Fruit fly (Drosophila melanogaster): ENCODE measurements around the gene Rox8.

DNA sequence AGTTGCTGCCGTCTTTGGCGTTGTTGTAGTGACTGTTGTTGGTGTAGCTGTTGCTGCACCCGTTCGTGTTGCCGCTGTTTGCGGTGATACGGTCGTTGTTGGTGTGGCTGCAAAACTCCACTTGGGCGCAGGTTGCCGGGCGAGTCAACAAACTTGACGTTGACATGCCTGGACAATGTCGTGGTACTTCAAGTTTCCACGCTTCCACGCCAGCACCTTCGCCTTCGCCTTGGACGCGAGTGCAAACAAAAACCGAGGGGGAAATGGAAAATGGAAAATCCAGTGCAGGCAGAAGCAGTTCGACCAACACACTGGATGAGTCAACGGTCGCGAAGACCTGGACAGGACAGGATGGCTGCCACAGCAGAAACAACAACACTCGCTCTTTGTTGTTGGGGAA, 23.4 kb downstream of the Rox8 start:
- no peak for TF ChIP-seq CG5245 (GFP tag; optimal IDR thresholded peaks at IDR 0.05)
- TF ChIP-seq pan (optimal IDR thresholded peaks at IDR 0.05) = no peak
- no peak for TF ChIP-seq pan (GFP tag; optimal IDR thresholded peaks at IDR 0.05 in 1 of 2, IDR thresholded peaks at IDR 0.05 in 1 of 2)
- no peak for TF ChIP-seq MTF-1 (GFP tag; optimal IDR thresholded peaks at IDR 0.05; ENCODE audit: borderline replicate concordance)
- no peak for TF ChIP-seq CG2116 (GFP tag; optimal IDR thresholded peaks at IDR 0.05)
- no peak for TF ChIP-seq Sry-δ (GFP tag; optimal IDR thresholded peaks at IDR 0.05)
- no peak for TF ChIP-seq Blimp-1 (GFP tag; optimal IDR thresholded peaks at IDR 0.05)
- no peak for TF ChIP-seq Hsf (GFP tag; optimal IDR thresholded peaks at IDR 0.05)
- no peak for TF ChIP-seq CG17385 (GFP tag; optimal IDR thresholded peaks at IDR 0.05)
- TF ChIP-seq Xbp1 (GFP tag; optimal IDR thresholded peaks at IDR 0.05) = no peak
- no peak for TF ChIP-seq CG32772 (GFP tag; IDR thresholded peaks at IDR 0.05)

Data from whole organism, embryonic.